Worm (Caenorhabditis elegans) whole organism, midembryonic: ENCODE data around the gene C15F1.5.

Source experiments
- T22C8.4 ChIP-seq: fragments of 200-800 bp; sonication (Bioruptor generic); IDR thresholded peaks from 2 replicates; pipeline ENCODE4 v1.3.6; 2022; ENCODE audit warnings: missing genetic modification characterization, missing compliant biosample characterization
- cog-1 ChIP-seq: sonication (generic microtip); optimal IDR thresholded peaks from 2 replicates; lab custom pipeline; 2016; ENCODE audit warnings: missing genetic modification characterization, missing compliant biosample characterization
- flt-1 ChIP-seq: fragments of 200-800 bp; sonication (Bioruptor generic); IDR thresholded peaks from 2 replicates; pipeline ENCODE4 v1.3.6; 2022; ENCODE audit warnings: missing genetic modification characterization, missing compliant biosample characterization
- klf-2 ChIP-seq: fragments of 200-800 bp; sonication (Bioruptor generic); conservative IDR thresholded peaks from 2 replicates; pipeline ENCODE4 v1.3.6; 2022; ENCODE audit warnings: missing genetic modification reagents, missing genetic modification characterization, missing compliant biosample characterization
- med-1 ChIP-seq: sonication (generic microtip); optimal IDR thresholded peaks from 2 replicates; lab custom pipeline; 2017; ENCODE audit warnings: missing genetic modification characterization, mild to moderate bottlenecking, missing compliant biosample characterization, antibody characterized with exemption, missing genetic modification reagents; ENCODE audit not compliant: insufficient read depth
- ref-1 ChIP-seq: fragments of 200-800 bp; sonication (Bioruptor generic); conservative IDR thresholded peaks from 2 replicates; pipeline ENCODE4 v1.3.6; 2022; ENCODE audit warnings: missing genetic modification reagents, missing genetic modification characterization, missing compliant biosample characterization
- tab-1 ChIP-seq: fragments of 200-800 bp; sonication (Bioruptor generic); IDR thresholded peaks from 2 replicates; pipeline ENCODE4 v1.3.6; 2022; ENCODE audit warnings: missing genetic modification characterization, missing compliant biosample characterization
- ztf-23 ChIP-seq: fragments of 200-800 bp; sonication (Bioruptor generic); IDR thresholded peaks from 2 replicates; pipeline ENCODE4 v1.3.6; 2022; ENCODE audit warnings: missing genetic modification reagents, missing genetic modification characterization, missing compliant biosample characterization
- ztf-29 ChIP-seq: fragments of 200-800 bp; sonication (Bioruptor generic); IDR thresholded peaks from 2 replicates; pipeline ENCODE4 v1.3.6; 2022; ENCODE audit warnings: missing genetic modification reagents, missing genetic modification characterization, missing compliant biosample characterization

The C15F1.5 gene

ce11 chrII:6958136-6958535 lies 12.3 kb downstream of the C15F1.5 start:
- TF ChIP-seq ztf-29 (GFP tag; lab: Robert Waterston, UW) = no peak
- no peak for TF ChIP-seq med-1 (GFP tag; lab: Kevin White, UChicago)
- no peak for TF ChIP-seq tab-1 (GFP tag; lab: Robert Waterston, UW)
- no peak for TF ChIP-seq ref-1 (GFP tag; lab: Robert Waterston, UW)
- TF ChIP-seq T22C8.4 = no peak

DNA sequence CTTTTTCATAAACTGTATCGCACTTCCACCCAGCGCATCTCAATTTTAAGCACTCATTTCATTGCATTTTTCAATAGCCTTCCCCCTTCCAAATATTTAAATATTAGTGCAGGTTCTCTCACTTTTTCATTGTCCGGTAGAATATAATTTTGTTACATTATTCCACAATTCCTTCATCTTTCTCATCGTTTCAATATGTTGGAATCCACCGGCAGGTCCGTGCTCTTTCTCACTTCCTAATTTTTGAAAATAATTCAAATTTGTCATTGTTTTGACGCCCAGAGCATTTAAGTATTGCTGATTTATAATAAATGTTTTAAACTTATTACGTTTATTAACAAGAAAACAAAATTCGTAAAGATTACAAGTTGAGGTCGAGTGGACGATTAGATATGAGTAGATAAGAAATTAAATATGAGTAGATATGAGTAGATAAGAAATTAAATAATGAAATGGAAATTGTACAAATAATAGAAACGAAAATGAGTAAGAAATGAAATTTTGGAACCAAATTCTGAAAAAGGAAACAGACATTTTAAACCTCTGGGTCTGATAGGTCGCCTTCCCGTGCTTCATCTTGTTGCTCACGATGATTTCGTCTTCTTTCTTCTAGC lies 15.2 kb downstream of the C15F1.5 start:
- no peak for TF ChIP-seq T22C8.4
- TF ChIP-seq tab-1 (GFP tag; lab: Robert Waterston, UW) = no peak
- TF ChIP-seq ztf-29 (GFP tag; lab: Robert Waterston, UW) = no peak

- TF ChIP-seq med-1 (GFP tag; lab: Kevin White, UChicago) (no peak), klf-2 (GFP tag; lab: Robert Waterston, UW) (no peak), ref-1 (GFP tag; lab: Robert Waterston, UW) (no peak), ztf-23 (GFP tag; lab: Robert Waterston, UW) (no peak), ztf-29 (GFP tag; lab: Robert Waterston, UW) (no peak), tab-1 (GFP tag; lab: Robert Waterston, UW) (no peak), T22C8.4 (peak; percentile 100), cog-1 (tag; lab: Kevin White, UChicago) (peak; percentile 91), flt-1 (GFP tag; lab: Robert Waterston, UW) (peak; percentile 70; the same call in 1 of the 2 replicates)
These were observed 19.1 kb downstream of the C15F1.5 start, which contains the start of the genes malt-1 and ceh-38 for ce11 chrII:6951250-6951806. Gene malt-1 (minus strand): TSS chrII:6951300. Gene ceh-38 (plus strand): TSS chrII:6951526.

DNA sequence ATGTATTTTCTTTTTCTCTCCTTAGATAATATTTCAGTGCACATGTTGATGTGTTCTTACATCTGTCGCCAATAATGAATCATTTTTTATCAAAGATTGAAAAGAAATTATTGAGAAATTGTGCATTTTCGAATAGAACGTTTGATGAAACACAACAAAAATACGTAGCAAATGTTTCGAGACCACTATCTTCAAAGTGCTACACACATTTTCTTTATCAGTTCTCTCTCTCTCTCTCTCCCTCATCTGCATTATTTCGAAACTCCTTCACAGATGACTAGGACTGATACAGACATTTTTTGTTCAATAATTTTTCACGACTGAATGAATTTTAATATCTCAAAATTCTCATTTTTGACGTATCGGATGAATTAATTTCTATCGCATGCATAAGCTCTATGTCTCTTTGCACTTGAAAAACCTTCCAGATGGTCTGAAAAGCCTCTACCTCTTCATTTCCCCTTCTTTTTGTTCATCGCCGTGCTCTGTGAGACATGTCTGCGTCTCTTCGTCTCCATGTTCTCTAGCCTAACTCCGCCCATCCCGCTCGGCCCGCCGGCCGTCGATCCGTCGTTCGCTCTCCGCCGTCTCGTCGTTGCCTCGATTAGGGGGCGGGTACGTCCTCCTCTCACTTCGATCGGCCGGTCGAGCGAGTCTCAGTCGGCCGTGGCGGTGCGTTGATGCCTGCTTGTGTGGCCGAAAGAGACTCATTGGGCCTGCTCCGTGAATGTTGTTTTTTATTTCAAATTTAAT lies 26.9 kb downstream of the C15F1.5 start:
- 0 out of 2 replicates have a peak, but pooled peaks have one; percentile 21 for TF ChIP-seq ztf-23 (GFP tag; lab: Robert Waterston, UW)
- TF ChIP-seq ztf-29 (GFP tag; lab: Robert Waterston, UW) = 0 out of 2 replicates have a peak, but pooled peaks have one; percentile 54
- no peak for TF ChIP-seq flt-1 (GFP tag; lab: Robert Waterston, UW)
- no peak for TF ChIP-seq klf-2 (GFP tag; lab: Robert Waterston, UW)
- 0 out of 2 replicates have a peak, but pooled peaks have one; percentile 12 for TF ChIP-seq tab-1 (GFP tag; lab: Robert Waterston, UW)
- TF ChIP-seq ref-1 (GFP tag; lab: Robert Waterston, UW) = no peak
- peak; percentile 46; the same call in 1 of the 2 replicates for TF ChIP-seq T22C8.4
- TF ChIP-seq cog-1 (tag; lab: Kevin White, UChicago) = peak; percentile 64
- no peak for TF ChIP-seq med-1 (GFP tag; lab: Kevin White, UChicago)

- no peak for TF ChIP-seq flt-1 (GFP tag; lab: Robert Waterston, UW)
These were observed 28.9 kb downstream of the C15F1.5 start for ce11 chrII:6941520-6941919.

- TF ChIP-seq tab-1 (GFP tag; lab: Robert Waterston, UW) = no peak
- TF ChIP-seq med-1 (GFP tag; lab: Kevin White, UChicago) = no peak
These were observed 29.6 kb downstream of the C15F1.5 start for ce11 chrII:6940726-6941230.

DNA sequence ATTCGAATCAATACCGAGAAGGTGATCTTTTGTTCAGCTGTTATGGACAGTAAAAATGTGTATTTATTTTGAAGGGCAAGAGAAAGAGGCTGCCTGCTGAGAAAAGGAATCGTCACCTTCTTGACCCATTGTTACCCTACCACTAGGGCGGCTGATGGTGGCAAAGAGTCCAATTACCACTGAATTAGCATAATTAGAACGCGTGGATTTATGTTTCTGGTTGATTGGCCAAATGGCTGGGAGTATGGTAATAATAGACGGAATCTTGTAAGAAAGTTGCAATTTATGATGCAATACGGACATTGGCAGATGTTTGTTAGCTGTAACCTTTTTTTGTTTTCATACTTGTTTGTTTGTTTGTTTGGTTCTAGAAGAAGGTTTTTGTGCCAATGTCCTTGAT lies 30.5 kb downstream of the C15F1.5 start:
- peak; percentile 38; the same call in 1 of the 2 replicates for TF ChIP-seq tab-1 (GFP tag; lab: Robert Waterston, UW)
- no peak for TF ChIP-seq med-1 (GFP tag; lab: Kevin White, UChicago)
- TF ChIP-seq flt-1 (GFP tag; lab: Robert Waterston, UW) = 0 out of 2 replicates have a peak, but pooled peaks have one; percentile 7

DNA sequence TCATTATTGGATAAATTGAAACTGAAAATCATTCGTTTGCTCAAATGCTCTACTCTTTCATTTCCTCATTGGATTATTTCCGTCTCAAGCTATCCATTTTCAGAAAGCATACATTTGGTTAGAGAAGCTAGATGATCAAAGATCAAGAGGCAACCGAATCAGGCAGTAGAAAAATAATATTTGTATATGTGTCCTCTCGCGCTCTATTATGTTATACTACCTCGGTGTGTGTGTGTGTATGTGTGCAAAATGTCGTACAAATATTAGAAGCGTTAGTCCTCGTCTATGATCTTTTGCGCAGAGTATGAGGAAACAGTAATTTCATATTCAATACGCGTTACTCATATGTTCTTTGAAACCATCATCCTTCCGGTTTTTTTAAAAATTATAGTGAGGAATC lies 33.4 kb downstream of the C15F1.5 start:
- TF ChIP-seq med-1 (GFP tag; lab: Kevin White, UChicago) (peak; percentile 9), klf-2 (GFP tag; lab: Robert Waterston, UW) (no peak), ref-1 (GFP tag; lab: Robert Waterston, UW) (no peak), T22C8.4 (no peak)

DNA sequence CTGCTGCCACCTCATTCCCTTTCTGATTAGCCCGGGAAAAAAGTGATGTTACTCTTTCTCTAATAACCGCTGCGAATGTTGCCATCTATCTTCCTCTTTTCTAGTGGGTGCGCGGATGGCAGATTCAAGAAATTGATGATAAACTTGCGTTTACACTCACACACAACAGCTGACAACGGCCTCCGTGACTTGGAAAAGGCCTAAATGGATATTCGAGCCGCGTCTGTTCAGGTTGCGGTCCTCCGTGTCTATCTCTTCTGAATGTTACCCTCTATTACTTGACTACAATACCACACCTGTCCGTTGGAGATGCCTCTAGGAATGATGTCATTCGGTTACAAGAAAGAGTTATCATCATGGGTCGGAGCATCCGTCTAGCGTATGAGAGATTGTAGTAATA lies 33.9 kb downstream of the C15F1.5 start:
- TF ChIP-seq tab-1 (GFP tag; lab: Robert Waterston, UW) (no peak), ref-1 (GFP tag; lab: Robert Waterston, UW) (no peak), ztf-29 (GFP tag; lab: Robert Waterston, UW) (no peak)

DNA sequence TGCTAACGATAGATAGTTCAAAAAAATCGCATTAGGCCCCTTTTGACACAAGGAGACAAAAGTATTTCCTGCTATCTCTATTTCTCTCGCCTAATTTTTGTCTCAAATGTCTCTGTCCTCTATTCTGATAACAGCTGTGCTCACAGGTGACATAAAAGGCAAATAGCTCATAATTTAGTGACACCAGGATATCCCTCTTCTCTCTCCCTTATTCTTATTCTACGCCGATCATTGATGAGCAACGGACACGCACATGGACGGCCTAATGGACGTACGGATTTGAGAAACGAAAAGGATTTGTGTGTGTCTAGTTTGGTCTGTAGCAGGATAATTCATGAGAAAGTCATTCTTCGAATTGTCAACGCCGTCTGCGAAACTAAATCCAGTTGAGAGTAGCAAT lies 34.4 kb downstream of the C15F1.5 start:
- TF ChIP-seq tab-1 (GFP tag; lab: Robert Waterston, UW) (no peak), ref-1 (GFP tag; lab: Robert Waterston, UW) (no peak), med-1 (GFP tag; lab: Kevin White, UChicago) (no peak), ztf-29 (GFP tag; lab: Robert Waterston, UW) (no peak), flt-1 (GFP tag; lab: Robert Waterston, UW) (no peak), cog-1 (tag; lab: Kevin White, UChicago) (no peak), T22C8.4 (no peak), ztf-23 (GFP tag; lab: Robert Waterston, UW) (no peak), klf-2 (GFP tag; lab: Robert Waterston, UW) (no peak)
